Fruit fly (Drosophila melanogaster): ENCODE results near the gene Nlg3.

Gene Nlg3

DNA sequence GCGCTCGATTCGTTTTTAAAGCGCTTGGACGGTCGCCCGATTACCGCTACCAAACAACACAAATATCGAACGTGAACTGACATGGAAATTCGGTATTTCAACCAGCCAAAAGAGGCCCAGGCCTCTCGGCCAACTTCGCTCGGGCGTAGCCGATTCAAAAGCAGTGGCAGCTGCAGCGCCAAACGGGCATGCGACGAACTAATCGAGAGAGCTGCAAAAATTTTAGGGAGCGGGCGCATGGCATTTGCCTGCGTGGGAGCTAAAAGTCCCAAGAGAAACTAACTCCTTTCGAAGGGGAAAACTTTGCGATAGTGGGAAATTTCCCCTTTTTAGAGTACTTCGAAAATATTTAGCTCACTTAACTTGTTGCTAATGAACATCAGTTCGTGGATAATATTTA lies at the start of gene Nlg3:
Nlg3 (minus strand) TSS at position 54 of the 400 bp plus-strand sequence.
- TF ChIP-seq so (GFP tag; IDR thresholded peaks at IDR 0.05) (no peak), CG18011 (GFP tag; optimal IDR thresholded peaks at IDR 0.05) (no peak), exex (tag; optimal IDR thresholded peaks at IDR 0.05) (no peak), PHDP (tag; optimal IDR thresholded peaks at IDR 0.05) (no peak), hth (optimal IDR thresholded peaks at IDR 0.05) (no peak), ERR (GFP tag; optimal IDR thresholded peaks at IDR 0.05) (no peak), lov (optimal IDR thresholded peaks at IDR 0.05) (no peak), lov (GFP tag; IDR thresholded peaks at IDR 0.05) (no peak), CG13123 (GFP tag; optimal IDR thresholded peaks at IDR 0.05) (no peak), ase (GFP tag; IDR thresholded peaks at IDR 0.05) (no peak), shn (GFP tag; optimal IDR thresholded peaks at IDR 0.05) (no peak), CG17612 (GFP tag; IDR thresholded peaks at IDR 0.05) (no peak), Bgb (GFP tag; IDR thresholded peaks at IDR 0.05; ENCODE audit: partially characterized antibody) (no peak), da (GFP tag; optimal IDR thresholded peaks at IDR 0.05) (no peak), run (tag; optimal IDR thresholded peaks at IDR 0.05) (no peak), Hand (GFP tag; optimal IDR thresholded peaks at IDR 0.05) (no peak), caup (GFP tag; optimal IDR thresholded peaks at IDR 0.05; ENCODE audit: severe bottlenecking) (no peak), CG6854 (GFP tag; optimal IDR thresholded peaks at IDR 0.05) (no peak), nom (GFP tag; optimal IDR thresholded peaks at IDR 0.05) (no peak), YL-1 (GFP tag; optimal IDR thresholded peaks at IDR 0.05) (no peak), CG32532 (GFP tag; IDR thresholded peaks at IDR 0.05) (no peak), chn (GFP tag; optimal IDR thresholded peaks at IDR 0.05) (no peak), Rfx (GFP tag; IDR thresholded peaks at IDR 0.05) (no peak), ewg (GFP tag; optimal IDR thresholded peaks at IDR 0.05) (peak; percentile 97), Ravus (GFP tag; IDR thresholded peaks at IDR 0.05) (no peak), mam (GFP tag; optimal IDR thresholded peaks at IDR 0.05) (no peak), Ets65A (GFP tag) (no peak), CG6813 (GFP tag; optimal IDR thresholded peaks at IDR 0.05) (no peak), Hmr (GFP tag; optimal IDR thresholded peaks at IDR 0.05) (peak; percentile 5), ATbp (GFP tag; optimal IDR thresholded peaks at IDR 0.05) (no peak), gcm (GFP tag; optimal IDR thresholded peaks at IDR 0.05) (no peak), CG15479 (GFP tag; optimal IDR thresholded peaks at IDR 0.05) (no peak), CG4730 (GFP tag; IDR thresholded peaks at IDR 0.05) (no peak), ash1 (GFP tag; optimal IDR thresholded peaks at IDR 0.05) (no peak), lilli (GFP tag; optimal IDR thresholded peaks at IDR 0.05) (no peak), CG34422 (GFP tag; IDR thresholded peaks at IDR 0.05) (no peak), Sry-δ (GFP tag; optimal IDR thresholded peaks at IDR 0.05) (no peak), CG5180 (GFP tag; optimal IDR thresholded peaks at IDR 0.05) (no peak), cg (GFP tag; optimal IDR thresholded peaks at IDR 0.05) (no peak), tll (GFP tag; optimal IDR thresholded peaks at IDR 0.05) (no peak), pfk (GFP tag; optimal IDR thresholded peaks at IDR 0.05) (no peak), CG6254 (GFP tag; optimal IDR thresholded peaks at IDR 0.05) (no peak), CG18764 (GFP tag; optimal IDR thresholded peaks at IDR 0.05) (no peak), Deaf1 (tag; optimal IDR thresholded peaks at IDR 0.05) (peak; percentile 95), CG7556 (GFP tag; optimal IDR thresholded peaks at IDR 0.05) (no peak), lbe (GFP tag; optimal IDR thresholded peaks at IDR 0.05) (no peak), slbo (GFP tag; IDR thresholded peaks at IDR 0.05) (no peak), CG8944 (GFP tag; optimal IDR thresholded peaks at IDR 0.05) (no peak), onecut (GFP tag; IDR thresholded peaks at IDR 0.05) (peak; percentile 20; the same call in 1 of the 2 replicates), Opbp (GFP tag; IDR thresholded peaks at IDR 0.05; ENCODE audit: partially characterized antibody) (no peak), scrt (GFP tag; optimal IDR thresholded peaks at IDR 0.05) (peak; percentile 68)

Measured in whole organism, embryonic.